Worm (Caenorhabditis elegans): ENCODE measurements around the gene F40G9.18.
A peak's percentile ranks its signal among the peaks of the same experiment; 100 is the strongest.

F40G9.18 gene

ce11 chrIII:131627-132026 lies 37.8 kb downstream of the F40G9.18 start (continued):
- no peak for TF ChIP-seq ceh-63 (GFP tag; optimal IDR thresholded peaks at IDR 0.05)
- TF ChIP-seq C34B4.2 (tag; optimal IDR thresholded peaks at IDR 0.05), result no peak
- no peak for TF ChIP-seq pax-3 (tag; optimal IDR thresholded peaks at IDR 0.05)
- peak; percentile 64 to 82 for TF ChIP-seq lsy-2 (tag; optimal IDR thresholded peaks at IDR 0.05)
- TF ChIP-seq vab-15 (tag; optimal IDR thresholded peaks at IDR 0.05), result peak; percentile 89
- no peak; the same call in 1 of the 2 replicates for TF ChIP-seq isw-1 (GFP tag; IDR thresholded peaks at IDR 0.05)
- no peak for TF ChIP-seq jun-1 (tag; optimal IDR thresholded peaks at IDR 0.05)
- TF ChIP-seq nhr-90 (tag; optimal IDR thresholded peaks at IDR 0.05; ENCODE audit: poor library complexity), result no peak
- peak; percentile 56 for TF ChIP-seq fkh-8 (tag; optimal IDR thresholded peaks at IDR 0.05)
- no peak for TF ChIP-seq hpl-2 (GFP tag; optimal IDR thresholded peaks at IDR 0.05)
- no peak for TF ChIP-seq nhr-237 (tag; optimal IDR thresholded peaks at IDR 0.05)
- TF ChIP-seq nhr-20 (tag; optimal IDR thresholded peaks at IDR 0.05), result peak; percentile 37
- peak; percentile 61 for TF ChIP-seq lin-15B (tag; optimal IDR thresholded peaks at IDR 0.05)
- no peak for TF ChIP-seq sup-37 (GFP tag; optimal IDR thresholded peaks at IDR 0.05)
- no peak for TF ChIP-seq ceh-90 (tag; optimal IDR thresholded peaks at IDR 0.05)
- no peak for TF ChIP-seq nhr-77 (tag; optimal IDR thresholded peaks at IDR 0.05)
- no peak for TF ChIP-seq elt-3 (tag; optimal IDR thresholded peaks at IDR 0.05)
- peak; percentile 50 for TF ChIP-seq swsn-7 (tag; optimal IDR thresholded peaks at IDR 0.05)
- TF ChIP-seq lir-3 (tag; optimal IDR thresholded peaks at IDR 0.05; ENCODE audit: poor library complexity), result peak; percentile 34
- peak; percentile 32 to 72 (median 60) for TF ChIP-seq dpl-1 (GFP tag; optimal IDR thresholded peaks at IDR 0.05)
- no peak for TF ChIP-seq alr-1 (tag; optimal IDR thresholded peaks at IDR 0.05; ENCODE audit: borderline replicate concordance)
- no peak for TF ChIP-seq aly-2 (tag; optimal IDR thresholded peaks at IDR 0.05)
- TF ChIP-seq nhr-28 (tag; optimal IDR thresholded peaks at IDR 0.05), result no peak
- peak; percentile 79 for TF ChIP-seq mep-1 (tag; optimal IDR thresholded peaks at IDR 0.05)
- peak; percentile 44 for TF ChIP-seq xbp-1 (tag; optimal IDR thresholded peaks at IDR 0.05)
- peak; percentile 55 for TF ChIP-seq nhr-47 (tag; optimal IDR thresholded peaks at IDR 0.05)
- peak; percentile 77 for TF ChIP-seq lin-14 (GFP tag; optimal IDR thresholded peaks at IDR 0.05)
- TF ChIP-seq fos-1 (tag; optimal IDR thresholded peaks at IDR 0.05), result no peak
- TF ChIP-seq efl-3 (GFP tag; optimal IDR thresholded peaks at IDR 0.05), result no peak
- TF ChIP-seq lin-35 (GFP tag; optimal IDR thresholded peaks at IDR 0.05), result peak; percentile 68 to 72
- TF ChIP-seq mab-9 (GFP tag; IDR thresholded peaks at IDR 0.05), result no peak
- TF ChIP-seq unc-98 (GFP tag; IDR thresholded peaks at IDR 0.05), result no peak
- TF ChIP-seq tlp-1 (tag; optimal IDR thresholded peaks at IDR 0.05), result no peak
- TF ChIP-seq sptf-1 (tag; optimal IDR thresholded peaks at IDR 0.05), result no peak
- peak; percentile 42 for TF ChIP-seq blmp-1 (tag; optimal IDR thresholded peaks at IDR 0.05)
- no peak for TF ChIP-seq Y116A8C.19 (tag; optimal IDR thresholded peaks at IDR 0.05; ENCODE audit: borderline replicate concordance)
- TF ChIP-seq ceh-8 (GFP tag; optimal IDR thresholded peaks at IDR 0.05), result no peak
- no peak for TF ChIP-seq hlh-4 (tag; optimal IDR thresholded peaks at IDR 0.05)
- no peak for TF ChIP-seq ces-1 (GFP tag; optimal IDR thresholded peaks at IDR 0.05)

DNA sequence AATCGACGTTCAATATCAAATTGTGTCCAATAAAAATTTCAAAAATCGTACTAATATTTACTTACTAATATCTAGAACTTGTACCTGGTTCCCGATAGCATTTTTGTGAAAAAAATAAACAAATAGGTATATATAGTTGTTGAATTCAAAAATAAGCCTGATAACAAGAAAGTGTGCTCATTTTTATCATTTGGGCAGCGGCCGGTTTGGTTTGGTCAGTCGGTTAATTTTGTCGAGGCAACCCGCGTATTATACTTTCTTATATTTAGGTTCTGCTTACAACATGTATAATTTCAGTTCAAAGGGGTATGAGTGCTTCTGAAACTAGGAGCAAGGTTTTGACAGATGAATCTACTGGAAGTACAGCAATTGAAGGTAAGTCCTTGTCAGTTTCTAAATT lies 38.7 kb downstream of the F40G9.18 start, which contains the start of the genes nhr-280 and C29F9.2:
Gene nhr-280, minus strand, starts transcription at position 101 of the 400 bp plus-strand sequence.
Gene C29F9.2, plus strand, starts transcription at position 298 of the 400 bp plus-strand sequence.
- peak; percentile 23 for TF ChIP-seq elt-2 (tag; optimal IDR thresholded peaks at IDR 0.05)
- TF ChIP-seq dpl-1 (GFP tag; optimal IDR thresholded peaks at IDR 0.05), result no peak

DNA sequence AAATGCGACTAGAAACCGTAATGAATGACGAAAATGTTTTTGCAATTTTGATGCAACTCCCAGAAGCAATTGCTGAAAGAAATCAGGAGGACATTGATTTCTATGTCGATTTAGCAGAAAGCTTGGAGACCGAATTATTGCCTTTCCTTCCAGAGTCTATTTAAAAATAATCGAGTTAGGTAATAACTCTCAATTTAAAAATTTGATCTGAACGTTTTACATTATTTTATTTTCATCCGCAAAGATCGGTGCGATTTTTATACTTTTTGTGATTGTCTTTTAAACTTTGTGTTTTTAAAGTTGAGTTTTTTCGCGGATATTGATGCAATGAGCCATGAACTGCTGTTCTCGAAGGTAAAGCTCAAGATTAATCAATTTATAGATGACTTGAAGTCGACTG lies 44.9 kb downstream of the F40G9.18 start, which contains the start of gene pals-23:
Gene pals-23, plus strand, starts transcription at position 301 of the 400 bp plus-strand sequence.
- TF ChIP-seq unc-30 (tag; optimal IDR thresholded peaks at IDR 0.05) (no peak), elt-2 (tag; optimal IDR thresholded peaks at IDR 0.05) (no peak), sptf-1 (tag; optimal IDR thresholded peaks at IDR 0.05) (no peak), unc-62 (GFP tag; optimal IDR thresholded peaks at IDR 0.05) (no peak), F16B12.6 (tag; optimal IDR thresholded peaks at IDR 0.05) (no peak), efl-3 (GFP tag; optimal IDR thresholded peaks at IDR 0.05) (no peak), Y116A8C.19 (tag; optimal IDR thresholded peaks at IDR 0.05; ENCODE audit: borderline replicate concordance) (no peak), fos-1 (tag; optimal IDR thresholded peaks at IDR 0.05) (no peak), rnt-1 (tag; optimal IDR thresholded peaks at IDR 0.05) (no peak), vab-15 (tag; optimal IDR thresholded peaks at IDR 0.05) (no peak), lin-13 (GFP tag; optimal IDR thresholded peaks at IDR 0.05) (no peak), unc-98 (GFP tag; IDR thresholded peaks at IDR 0.05) (no peak), grh-1 (GFP tag; IDR thresholded peaks at IDR 0.05) (no peak), xbp-1 (tag; optimal IDR thresholded peaks at IDR 0.05) (no peak), egl-27 (tag; optimal IDR thresholded peaks at IDR 0.05) (no peak), zag-1 (tag; optimal IDR thresholded peaks at IDR 0.05) (no peak), nhr-77 (tag; optimal IDR thresholded peaks at IDR 0.05) (no peak), pax-3 (tag; optimal IDR thresholded peaks at IDR 0.05) (no peak), unc-86 (tag; optimal IDR thresholded peaks at IDR 0.05) (no peak), tbx-2 (tag; optimal IDR thresholded peaks at IDR 0.05) (no peak)

Data from whole organism, L1 larva.